Worm (Caenorhabditis elegans): ENCODE measurements around the gene C13F10.8.

C13F10.8 gene

DNA sequence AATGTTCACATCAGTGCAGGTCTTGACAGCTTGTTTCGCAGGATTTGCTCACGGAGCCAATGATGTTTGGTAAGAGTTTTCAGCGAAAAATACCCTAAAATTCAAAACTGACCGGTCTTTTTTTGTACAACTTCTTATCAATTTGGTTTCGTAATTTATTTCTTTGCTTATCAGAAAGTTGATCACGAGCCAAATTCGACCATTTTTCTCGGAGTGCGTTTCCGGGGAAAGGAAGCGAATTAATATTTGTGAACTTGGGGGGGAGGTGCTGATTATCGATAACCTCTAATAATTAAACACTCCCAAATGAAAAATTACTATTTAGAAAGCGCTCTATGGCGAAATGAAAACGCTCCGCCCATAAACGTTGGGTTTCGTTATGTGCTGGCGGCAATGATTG is 34.2 kb downstream of the C13F10.8 start:
- TF ChIP-seq elt-2 (tag; optimal IDR thresholded peaks at IDR 0.05) (peak; percentile 82), egl-27 (tag; optimal IDR thresholded peaks at IDR 0.05) (no peak), jun-1 (tag; optimal IDR thresholded peaks at IDR 0.05) (peak; percentile 73), nhr-12 (tag; optimal IDR thresholded peaks at IDR 0.05) (no peak), pqm-1 (tag; optimal IDR thresholded peaks at IDR 0.05) (peak; percentile 77), eor-1 (tag; optimal IDR thresholded peaks at IDR 0.05) (no peak), pha-4 (tag; optimal IDR thresholded peaks at IDR 0.05) (no peak), lsy-12 (tag; optimal IDR thresholded peaks at IDR 0.05) (no peak)

DNA sequence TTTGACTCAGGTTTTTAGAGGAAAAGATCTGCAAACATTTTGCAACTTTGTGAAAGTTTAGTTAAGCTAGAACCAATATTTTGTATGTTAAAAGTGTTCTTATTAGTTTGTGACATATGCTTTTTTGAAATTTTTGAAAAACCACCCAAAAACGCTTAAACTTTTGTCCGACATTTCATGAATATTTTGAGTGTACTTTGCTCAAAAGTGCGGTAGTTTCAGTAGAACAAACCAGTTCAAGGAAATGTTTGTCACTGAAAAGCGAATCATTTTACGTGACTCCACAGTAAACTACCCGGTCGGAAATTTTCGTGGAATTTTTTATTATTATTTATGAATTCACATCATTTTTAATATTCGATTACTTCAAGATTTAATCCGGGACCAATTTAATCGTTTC is 36.3 kb downstream of the C13F10.8 start, which contains the start of gene pitr-5:
pitr-5 (plus strand) TSS at position 301 of the 400 bp plus-strand sequence.
- TF ChIP-seq nhr-43 (tag; optimal IDR thresholded peaks at IDR 0.05; ENCODE audit: poor library complexity, severe bottlenecking): no peak
- no peak for TF ChIP-seq unc-39 (tag; optimal IDR thresholded peaks at IDR 0.05)
- TF ChIP-seq ceh-28 (tag; optimal IDR thresholded peaks at IDR 0.05): no peak
- TF ChIP-seq mml-1 (tag; optimal IDR thresholded peaks at IDR 0.05): no peak
- no peak for TF ChIP-seq ceh-82 (tag; optimal IDR thresholded peaks at IDR 0.05)
- no peak for TF ChIP-seq lsy-12 (tag; optimal IDR thresholded peaks at IDR 0.05)
- no peak for TF ChIP-seq hmg-11 (tag; optimal IDR thresholded peaks at IDR 0.05)
- no peak for TF ChIP-seq eor-1 (tag; optimal IDR thresholded peaks at IDR 0.05)
- no peak for TF ChIP-seq nhr-25 (tag; optimal IDR thresholded peaks at IDR 0.05)
- TF ChIP-seq skn-1 (tag; optimal IDR thresholded peaks at IDR 0.05): no peak
- no peak for TF ChIP-seq nhr-11 (tag; optimal IDR thresholded peaks at IDR 0.05)

DNA sequence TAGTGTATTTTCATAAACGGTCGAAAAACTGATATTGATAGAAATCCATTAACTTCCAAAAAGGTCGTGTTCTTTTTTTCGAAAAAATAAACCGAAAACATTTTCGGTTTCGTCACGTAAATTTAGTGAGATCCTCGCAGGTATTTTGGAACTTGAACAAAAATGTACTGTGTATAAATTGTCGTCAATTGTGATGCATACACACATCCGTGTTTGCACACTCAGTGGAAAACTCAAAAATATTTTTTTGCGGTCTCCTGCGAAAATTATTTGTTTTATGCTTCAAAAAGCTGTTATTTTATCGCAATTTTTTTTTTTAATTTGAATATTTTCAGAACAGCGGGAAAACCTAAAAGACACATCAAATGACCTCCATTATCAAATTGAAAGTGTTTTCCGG is 42.0 kb downstream of the C13F10.8 start, which contains the start of gene cpsf-2:
cpsf-2 (plus strand) TSS at position 330 of the 400 bp plus-strand sequence.
- no peak for TF ChIP-seq lin-15B (tag; optimal IDR thresholded peaks at IDR 0.05)
- TF ChIP-seq nhr-25 (tag; optimal IDR thresholded peaks at IDR 0.05): no peak
- no peak for TF ChIP-seq daf-12 (tag; optimal IDR thresholded peaks at IDR 0.05)
- peak; percentile 60 for TF ChIP-seq hmg-11 (tag; optimal IDR thresholded peaks at IDR 0.05)
- TF ChIP-seq nfya-1 (tag; optimal IDR thresholded peaks at IDR 0.05; ENCODE audit: insufficient read depth): peak; percentile 14
- no peak for TF ChIP-seq tbx-2 (tag; optimal IDR thresholded peaks at IDR 0.05)
- no peak for TF ChIP-seq fkh-10 (GFP tag; optimal IDR thresholded peaks at IDR 0.05)

DNA sequence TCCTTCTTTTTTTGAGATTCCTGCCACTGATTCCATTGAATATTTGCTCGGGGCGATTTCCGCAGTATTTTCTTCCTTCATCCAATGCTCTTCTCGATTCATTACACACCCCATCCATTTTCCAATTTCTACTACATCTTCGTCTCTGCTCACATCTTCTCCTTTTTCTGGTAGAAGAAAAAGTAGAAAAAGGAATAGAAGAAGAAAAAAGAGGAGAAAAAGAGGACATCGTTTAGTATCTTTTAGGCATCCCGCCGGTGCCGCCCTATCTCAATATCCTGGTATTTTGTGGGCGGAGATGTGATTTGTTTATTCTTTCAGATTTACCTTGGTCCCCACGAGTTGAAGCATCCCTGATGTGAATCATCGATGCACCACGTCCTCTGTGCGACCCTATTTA is 45.6 kb downstream of the C13F10.8 start, which contains the start of gene lgc-39:
lgc-39 (plus strand) TSS at position 301 of the 400 bp plus-strand sequence.
- TF ChIP-seq ceh-9 (tag; optimal IDR thresholded peaks at IDR 0.05) (no peak), daf-12 (tag; optimal IDR thresholded peaks at IDR 0.05) (no peak), mml-1 (tag; optimal IDR thresholded peaks at IDR 0.05) (no peak), aly-2 (tag; optimal IDR thresholded peaks at IDR 0.05) (no peak), egl-27 (tag; optimal IDR thresholded peaks at IDR 0.05) (no peak), nhr-77 (tag; optimal IDR thresholded peaks at IDR 0.05) (no peak), ZK546.5 (tag; optimal IDR thresholded peaks at IDR 0.05) (no peak), skn-1 (tag; optimal IDR thresholded peaks at IDR 0.05) (no peak), nhr-76 (tag; optimal IDR thresholded peaks at IDR 0.05) (no peak), pha-4 (tag; optimal IDR thresholded peaks at IDR 0.05) (no peak), R02D3.7 (tag; optimal IDR thresholded peaks at IDR 0.05) (no peak), nhr-23 (tag; optimal IDR thresholded peaks at IDR 0.05) (no peak), fos-1 (tag; optimal IDR thresholded peaks at IDR 0.05) (no peak), ztf-4 (tag; optimal IDR thresholded peaks at IDR 0.05) (no peak), nfya-1 (tag; optimal IDR thresholded peaks at IDR 0.05; ENCODE audit: insufficient read depth) (no peak), fkh-2 (tag; optimal IDR thresholded peaks at IDR 0.05) (no peak), nhr-67 (tag; optimal IDR thresholded peaks at IDR 0.05) (no peak), fkh-10 (GFP tag; optimal IDR thresholded peaks at IDR 0.05) (no peak)

Measured in whole organism, L3 larva.